Fruit fly (Drosophila melanogaster): ENCODE measurements around the gene CG11756.

Gene CG11756

DNA sequence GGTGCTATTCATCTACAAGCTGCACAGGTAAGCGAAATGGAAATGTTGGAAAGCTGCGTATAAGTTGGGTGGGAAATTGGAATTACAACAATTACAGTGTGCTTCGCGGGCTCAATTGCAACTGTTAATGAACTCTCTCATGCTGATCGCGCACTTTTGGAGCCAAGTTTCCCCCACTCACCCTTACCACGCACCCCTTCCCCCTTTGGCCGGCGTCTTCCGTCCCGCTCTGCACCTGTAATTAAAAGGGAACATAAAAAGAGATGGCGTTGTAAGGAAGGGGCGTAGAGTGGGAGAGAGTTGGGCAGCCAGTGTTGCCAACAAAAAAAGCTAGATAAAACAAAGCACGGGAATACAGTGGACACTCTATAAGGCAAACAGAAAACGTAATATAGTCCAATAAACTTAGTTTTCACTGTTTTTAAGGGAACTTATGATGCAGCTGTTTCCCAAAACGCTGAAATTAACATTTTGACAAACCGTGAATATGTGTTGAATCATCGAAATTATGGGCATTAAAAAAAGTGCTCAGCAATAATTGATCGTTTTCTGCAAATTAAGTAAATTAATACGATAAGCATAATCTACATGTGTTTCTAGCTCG is 7.1 kb upstream of the CG11756 start:
- no peak for TF ChIP-seq dimm (GFP tag; IDR thresholded peaks at IDR 0.05)
- TF ChIP-seq unc-4 (GFP tag; IDR thresholded peaks at IDR 0.05; ENCODE audit: partially characterized antibody), result no peak
- no peak for TF ChIP-seq inv (GFP tag; IDR thresholded peaks at IDR 0.05; ENCODE audit: partially characterized antibody)
- no peak for TF ChIP-seq wek (GFP tag; optimal IDR thresholded peaks at IDR 0.05)
- peak; percentile 7 for TF ChIP-seq nmo (GFP tag; optimal IDR thresholded peaks at IDR 0.05)
- TF ChIP-seq ranshi (GFP tag; IDR thresholded peaks at IDR 0.05), result peak; percentile 12; the same call in 1 of the 2 replicates
- no peak for TF ChIP-seq CG3065 (GFP tag; optimal IDR thresholded peaks at IDR 0.05)
- TF ChIP-seq CG10431 (GFP tag; optimal IDR thresholded peaks at IDR 0.05), result no peak
- no peak for TF ChIP-seq tna (GFP tag; IDR thresholded peaks at IDR 0.05; ENCODE audit: partially characterized antibody)
- no peak for TF ChIP-seq CG10267 (tag; optimal IDR thresholded peaks at IDR 0.05)
- no peak for TF ChIP-seq Fer2 (tag; optimal IDR thresholded peaks at IDR 0.05)
- TF ChIP-seq chn (GFP tag; optimal IDR thresholded peaks at IDR 0.05), result no peak
- peak; percentile 53; the same call in 1 of the 3 replicates for TF ChIP-seq ci (GFP tag; IDR thresholded peaks at IDR 0.05)
- no peak for TF ChIP-seq gsb (GFP tag; IDR thresholded peaks at IDR 0.05)
- TF ChIP-seq sim (GFP tag; IDR thresholded peaks at IDR 0.05), result no peak
- no peak for TF ChIP-seq CG6765 (GFP tag; optimal IDR thresholded peaks at IDR 0.05)
- 0 out of 2 replicates have a peak, but pooled peaks have one; percentile 15 for TF ChIP-seq CG31441 (GFP tag; IDR thresholded peaks at IDR 0.05)
- no peak for TF ChIP-seq D19B (GFP tag; optimal IDR thresholded peaks at IDR 0.05)
- TF ChIP-seq C15 (GFP tag; IDR thresholded peaks at IDR 0.05), result no peak
- TF ChIP-seq Fer3 (tag; optimal IDR thresholded peaks at IDR 0.05), result peak; percentile 3
- TF ChIP-seq CG7786 (GFP tag; optimal IDR thresholded peaks at IDR 0.05), result peak; percentile 12
- TF ChIP-seq CG12236 (GFP tag; optimal IDR thresholded peaks at IDR 0.05), result no peak
- TF ChIP-seq CG3726 (GFP tag; IDR thresholded peaks at IDR 0.05), result no peak
- TF ChIP-seq tgo (GFP tag; IDR thresholded peaks at IDR 0.05), result no peak
- no peak for TF ChIP-seq psq (GFP tag; optimal IDR thresholded peaks at IDR 0.05)
- TF ChIP-seq usp (GFP tag; optimal IDR thresholded peaks at IDR 0.05), result no peak
- no peak for TF ChIP-seq esg (GFP tag; conservative IDR thresholded peaks at IDR 0.05)
- TF ChIP-seq Elba2 (GFP tag; optimal IDR thresholded peaks at IDR 0.05), result no peak
- TF ChIP-seq klu (GFP tag; IDR thresholded peaks at IDR 0.05), result no peak
- no peak for TF ChIP-seq CG8359 (GFP tag; optimal IDR thresholded peaks at IDR 0.05; ENCODE audit: borderline replicate concordance)
- no peak for TF ChIP-seq Fer1 (GFP tag; optimal IDR thresholded peaks at IDR 0.05)
- no peak for TF ChIP-seq CG2712 (tag; optimal IDR thresholded peaks at IDR 0.05)
- TF ChIP-seq CG2129 (GFP tag; IDR thresholded peaks at IDR 0.05; ENCODE audit: partially characterized antibody), result no peak
- peak; percentile 9 for TF ChIP-seq CG7556 (GFP tag; optimal IDR thresholded peaks at IDR 0.05)
- TF ChIP-seq ttk (GFP tag; IDR thresholded peaks at IDR 0.05), result no peak
- no peak for TF ChIP-seq HmgZ (tag; optimal IDR thresholded peaks at IDR 0.05)
- no peak for TF ChIP-seq Lpt (GFP tag; optimal IDR thresholded peaks at IDR 0.05)
- no peak for TF ChIP-seq CG32772 (GFP tag; IDR thresholded peaks at IDR 0.05)
- TF ChIP-seq Hmx (GFP tag; optimal IDR thresholded peaks at IDR 0.05), result no peak
- peak; percentile 87 for TF ChIP-seq grau (tag; optimal IDR thresholded peaks at IDR 0.05)
- TF ChIP-seq Hr3 (GFP tag; optimal IDR thresholded peaks at IDR 0.05), result no peak
- no peak for TF ChIP-seq tap (tag; optimal IDR thresholded peaks at IDR 0.05)
- TF ChIP-seq rib (GFP tag; IDR thresholded peaks at IDR 0.05), result no peak
- TF ChIP-seq her (GFP tag; optimal IDR thresholded peaks at IDR 0.05), result no peak
- no peak for TF ChIP-seq Dip2 (GFP tag; IDR thresholded peaks at IDR 0.05)
- peak; percentile 17 for TF ChIP-seq dmrt11E (tag; optimal IDR thresholded peaks at IDR 0.05)
- TF ChIP-seq fd102C (GFP tag; optimal IDR thresholded peaks at IDR 0.05), result no peak
- no peak for TF ChIP-seq HmgD (GFP tag; optimal IDR thresholded peaks at IDR 0.05)
- no peak for TF ChIP-seq CG15011 (GFP tag; optimal IDR thresholded peaks at IDR 0.05)
- no peak for TF ChIP-seq sug (tag; optimal IDR thresholded peaks at IDR 0.05)
- no peak for TF ChIP-seq pzg (GFP tag; optimal IDR thresholded peaks at IDR 0.05)
